Fruit fly (Drosophila melanogaster): Measurements from ENCODE around the gene Rtel1.

The Rtel1 gene

dm6 chrX:5754837-5755828 lies 7.6 kb downstream of the Rtel1 start, which contains the start of the genes lin-52 and CG15771 (continued):
- peak; percentile 94 for TF ChIP-seq CG10209 (GFP tag; optimal IDR thresholded peaks at IDR 0.05)
- peak; percentile 94 for TF ChIP-seq CG32772 (GFP tag; IDR thresholded peaks at IDR 0.05)
- no peak for TF ChIP-seq NC2α (GFP tag; optimal IDR thresholded peaks at IDR 0.05)
- TF ChIP-seq ewg (GFP tag; optimal IDR thresholded peaks at IDR 0.05), result peak; percentile 89
- TF ChIP-seq gcm2 (GFP tag; optimal IDR thresholded peaks at IDR 0.05), result peak; percentile 90
- peak; percentile 90 for TF ChIP-seq lbe (GFP tag; optimal IDR thresholded peaks at IDR 0.05)
- TF ChIP-seq inv (GFP tag; IDR thresholded peaks at IDR 0.05; ENCODE audit: partially characterized antibody), result peak; percentile 40; the same call in 1 of the 2 replicates
- peak; percentile 57; the same call in 2 of the 4 replicates for TF ChIP-seq Dll (GFP tag; IDR thresholded peaks at IDR 0.05; ENCODE audit: partially characterized antibody)
- TF ChIP-seq CG17912 (GFP tag; optimal IDR thresholded peaks at IDR 0.05), result peak; percentile 73
- peak; percentile 44 for TF ChIP-seq zfh2 (GFP tag; optimal IDR thresholded peaks at IDR 0.05)
- TF ChIP-seq jumu (GFP tag; optimal IDR thresholded peaks at IDR 0.05), result peak; percentile 69
- TF ChIP-seq repo (GFP tag; optimal IDR thresholded peaks at IDR 0.05), result no peak
- TF ChIP-seq PHDP (tag; optimal IDR thresholded peaks at IDR 0.05), result peak; percentile 95
- peak; percentile 86 for TF ChIP-seq CG2889 (GFP tag; IDR thresholded peaks at IDR 0.05)
- peak; percentile 92 for TF ChIP-seq fd96Cb (tag; optimal IDR thresholded peaks at IDR 0.05)
- TF ChIP-seq gce (GFP tag; IDR thresholded peaks at IDR 0.05), result peak; percentile 89
- peak; percentile 87 for TF ChIP-seq fd64A (GFP tag; optimal IDR thresholded peaks at IDR 0.05)
- TF ChIP-seq CG2120 (GFP tag; optimal IDR thresholded peaks at IDR 0.05), result peak; percentile 92
- TF ChIP-seq bsh (GFP tag; optimal IDR thresholded peaks at IDR 0.05), result peak; percentile 95
- TF ChIP-seq Asciz (GFP tag; optimal IDR thresholded peaks at IDR 0.05), result peak; percentile 91
- no peak; the same call in 2 of the 3 replicates for TF ChIP-seq zen2 (GFP tag; IDR thresholded peaks at IDR 0.05; ENCODE audit: partially characterized antibody)
- TF ChIP-seq sim (GFP tag; IDR thresholded peaks at IDR 0.05), result peak; percentile 92
- no peak for TF ChIP-seq hkb (optimal IDR thresholded peaks at IDR 0.05)
- TF ChIP-seq hkb (GFP tag; IDR thresholded peaks at IDR 0.05), result peak; percentile 94
- peak; percentile 46 for TF ChIP-seq Dad (GFP tag; optimal IDR thresholded peaks at IDR 0.05)
- TF ChIP-seq bbx (GFP tag; IDR thresholded peaks at IDR 0.05; ENCODE audit: partially characterized antibody), result no peak; the same call in 1 of the 2 replicates
- peak; percentile 50 for TF ChIP-seq Kr (GFP tag; optimal IDR thresholded peaks at IDR 0.05)
- peak; percentile 91 for TF ChIP-seq phol (tag; optimal IDR thresholded peaks at IDR 0.05)
- peak; percentile 100 for TF ChIP-seq CG8388 (GFP tag; optimal IDR thresholded peaks at IDR 0.05)
- peak; percentile 97 for TF ChIP-seq Oli (tag; optimal IDR thresholded peaks at IDR 0.05)
- TF ChIP-seq Rx (GFP tag; IDR thresholded peaks at IDR 0.05), result peak; percentile 90
- TF ChIP-seq ssp (GFP tag; IDR thresholded peaks at IDR 0.05), result peak; percentile 89
- peak; percentile 96 for TF ChIP-seq gem (tag; optimal IDR thresholded peaks at IDR 0.05)
- peak; percentile 70 for TF ChIP-seq CG18764 (GFP tag; optimal IDR thresholded peaks at IDR 0.05)
- peak; percentile 99 for TF ChIP-seq kni (GFP tag; optimal IDR thresholded peaks at IDR 0.05)
- no peak for TF ChIP-seq mld (GFP tag; IDR thresholded peaks at IDR 0.05; ENCODE audit: partially characterized antibody)
- TF ChIP-seq Hmr (GFP tag; optimal IDR thresholded peaks at IDR 0.05), result peak; percentile 97
- peak; percentile 95 for TF ChIP-seq CG6765 (GFP tag; optimal IDR thresholded peaks at IDR 0.05)
- TF ChIP-seq CG17361 (GFP tag; IDR thresholded peaks at IDR 0.05), result peak; percentile 93
- TF ChIP-seq CG4854 (GFP tag; optimal IDR thresholded peaks at IDR 0.05), result peak; percentile 70
- TF ChIP-seq CG32532 (GFP tag; IDR thresholded peaks at IDR 0.05), result peak; percentile 97
- peak; percentile 6 for TF ChIP-seq CG8478 (optimal IDR thresholded peaks at IDR 0.05)
- TF ChIP-seq CG10366 (GFP tag; IDR thresholded peaks at IDR 0.05), result peak; percentile 94
- TF ChIP-seq sc (optimal IDR thresholded peaks at IDR 0.05), result no peak
- peak; percentile 87 for TF ChIP-seq sc (GFP tag; optimal IDR thresholded peaks at IDR 0.05)
- peak; percentile 96 for TF ChIP-seq CG12391 (tag; optimal IDR thresholded peaks at IDR 0.05)
- peak; percentile 91 for TF ChIP-seq CG4730 (GFP tag; IDR thresholded peaks at IDR 0.05)
- peak; percentile 37 for TF ChIP-seq CG15479 (GFP tag; optimal IDR thresholded peaks at IDR 0.05)

Data from whole organism, embryonic.